Worm (Caenorhabditis elegans) whole organism, early embryonic: ENCODE results near the gene Y66D12A.10.

Experiments used
- B0310.2 ChIP-seq: sonication (generic microtip); optimal IDR thresholded peaks from 2 replicates; lab custom pipeline; 2016; ENCODE audit warnings: mild to moderate bottlenecking, missing genetic modification characterization, missing compliant biosample characterization
- aly-1 ChIP-seq: sonication (generic microtip); optimal IDR thresholded peaks from 2 replicates; lab custom pipeline; 2016; ENCODE audit warnings: missing genetic modification characterization, missing compliant biosample characterization
- ama-1 ChIP-seq: fragments of 150-350 bp; optimal IDR thresholded peaks from 2 replicates; lab custom pipeline; 2014
- ceh-36 ChIP-seq: sonication (generic microtip); optimal IDR thresholded peaks from 2 replicates; lab custom pipeline; 2016; ENCODE audit warnings: missing genetic modification characterization, inconsistent platforms, missing compliant biosample characterization
- ets-7 ChIP-seq: sonication (generic microtip); optimal IDR thresholded peaks from 2 replicates; lab custom pipeline; 2016; ENCODE audit warnings: missing genotype, missing genetic modification characterization, missing compliant biosample characterization
- flt-1 ChIP-seq: fragments of 200-800 bp; sonication (Bioruptor generic); IDR thresholded peaks from 2 replicates; pipeline ENCODE4 v1.3.6; 2022; ENCODE audit warnings: missing genetic modification characterization, missing compliant biosample characterization

DNA sequence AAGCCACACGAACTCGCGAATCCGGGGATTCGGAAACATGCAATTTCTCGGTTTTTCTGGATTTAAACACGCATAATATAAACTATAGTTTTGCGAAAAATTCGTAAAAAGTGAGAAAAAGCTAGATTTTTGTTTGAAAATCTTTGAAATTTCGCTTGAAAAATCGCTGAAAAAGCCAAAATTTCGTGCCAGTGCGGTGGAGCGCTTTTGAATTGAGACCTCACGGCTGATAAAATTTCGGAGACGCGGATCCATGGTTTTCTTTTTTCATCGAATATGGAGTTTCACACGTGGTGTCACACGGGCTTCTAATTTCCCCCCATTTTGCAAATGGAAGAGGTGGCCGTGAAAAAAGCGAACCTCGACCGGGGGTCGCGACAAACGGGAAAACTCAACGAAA, 24.6 kb downstream of the Y66D12A.10 start:
- no peak for TF ChIP-seq B0310.2
- no peak for TF ChIP-seq ceh-36 (tag; lab: Kevin White, UChicago)
- TF ChIP-seq flt-1 (GFP tag; lab: Robert Waterston, UW) = no peak
- no peak for TF ChIP-seq ama-1 (lab: Kevin White, UChicago)
- TF ChIP-seq aly-1 (tag; lab: Kevin White, UChicago) = no peak
- TF ChIP-seq ets-7 (tag; lab: Kevin White, UChicago) = no peak
